In the genomic region with DNA sequence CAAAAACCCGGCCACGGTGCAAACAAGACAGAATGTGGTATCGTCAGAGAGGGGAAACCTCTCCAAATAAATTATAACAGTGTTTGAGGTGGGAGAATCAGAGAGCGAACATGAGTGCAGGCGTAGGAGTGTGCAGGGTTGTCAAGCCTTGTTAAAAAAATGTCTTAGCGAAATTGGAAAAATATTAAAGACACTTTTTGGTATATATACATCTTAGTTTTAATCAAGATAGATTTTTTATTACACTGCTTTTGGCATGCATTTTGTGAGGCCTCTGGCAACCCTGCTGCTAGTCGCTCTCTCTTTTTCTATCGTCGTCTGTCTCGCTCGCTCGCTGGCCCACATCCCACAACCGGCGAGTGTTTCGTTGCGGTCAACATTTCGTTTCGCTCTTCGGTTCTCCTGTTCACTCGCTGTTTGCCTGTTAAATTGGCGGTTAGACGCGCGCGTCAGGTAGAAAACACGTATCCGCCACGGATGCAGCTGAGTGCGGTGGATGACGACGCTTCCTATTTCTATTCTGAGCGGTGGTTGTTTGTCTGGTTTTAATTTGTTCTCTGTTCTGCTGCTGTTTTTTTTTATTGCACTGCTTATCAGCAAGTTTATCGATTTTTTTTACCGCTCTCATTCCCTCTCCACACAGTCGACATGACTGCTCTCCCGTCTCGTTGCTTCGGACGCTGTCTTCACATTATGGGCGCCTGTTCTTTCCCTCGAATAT, we compare ENCODE assay signal across 1 fruit fly cellular context.
TF ChIP-seq lines count a peak whose summit lies in the region.

No protein-coding gene starts in this region.

TF ChIP-seq in whole organism, embryonic, 481 proteins besides CTCF, POLR2A, EP300 and RAD21 (continued from another document and continues in another):
- TF ChIP-seq ab (GFP tag; optimal IDR thresholded peaks at IDR 0.05; lab: Kevin White, UChicago) (peak; percentile 98), Dek (tag; optimal IDR thresholded peaks at IDR 0.05; lab: Kevin White, UChicago) (peak; percentile 99), PHDP (tag; optimal IDR thresholded peaks at IDR 0.05; lab: Kevin White, UChicago) (peak; percentile 99), Neu2 (GFP tag; optimal IDR thresholded peaks at IDR 0.05; lab: Kevin White, UChicago; ENCODE audit: borderline replicate concordance) (peak; percentile 97), sens (GFP tag; lab: Kevin White, UChicago) (peak; percentile 100), Xbp1 (GFP tag; optimal IDR thresholded peaks at IDR 0.05; lab: Kevin White, UChicago) (peak; percentile 99), CG15696 (tag; optimal IDR thresholded peaks at IDR 0.05; lab: Kevin White, UChicago) (peak; percentile 100), bbx (GFP tag; IDR thresholded peaks at IDR 0.05; lab: Robert Waterston, UW; ENCODE audit: partially characterized antibody) (peak; percentile 23; the same call in 1 of the 2 replicates), CG13624 (GFP tag; optimal IDR thresholded peaks at IDR 0.05; lab: Kevin White, UChicago) (peak; percentile 100), Pdp1 (GFP tag; optimal IDR thresholded peaks at IDR 0.05; lab: Kevin White, UChicago) (peak; percentile 99), CG10431 (GFP tag; optimal IDR thresholded peaks at IDR 0.05; lab: Kevin White, UChicago) (peak; percentile 99), kah (GFP tag; optimal IDR thresholded peaks at IDR 0.05; lab: Kevin White, UChicago) (peak; percentile 96), pnt (GFP tag; optimal IDR thresholded peaks at IDR 0.05; lab: Kevin White, UChicago) (peak; percentile 99), CG1832 (GFP tag; optimal IDR thresholded peaks at IDR 0.05; lab: Kevin White, UChicago) (peak; percentile 93), CG14667 (GFP tag; IDR thresholded peaks at IDR 0.05; lab: Robert Waterston, UW) (peak; percentile 99), CG12744 (GFP tag; optimal IDR thresholded peaks at IDR 0.05; lab: Kevin White, UChicago) (peak; percentile 99), CG14860 (GFP tag; IDR thresholded peaks at IDR 0.05; lab: Robert Waterston, UW; ENCODE audit: partially characterized antibody) (peak; percentile 37; the same call in 1 of the 3 replicates), ken (GFP tag; IDR thresholded peaks at IDR 0.05; lab: Robert Waterston, UW) (peak; percentile 100), Awh (GFP tag; IDR thresholded peaks at IDR 0.05; lab: Robert Waterston, UW) (peak; percentile 100), slp2 (GFP tag; optimal IDR thresholded peaks at IDR 0.05; lab: Kevin White, UChicago) (peak; percentile 99), kni (GFP tag; optimal IDR thresholded peaks at IDR 0.05; lab: Kevin White, UChicago) (peak; percentile 100), unc-4 (GFP tag; IDR thresholded peaks at IDR 0.05; lab: Robert Waterston, UW; ENCODE audit: partially characterized antibody) (0 out of 2 replicates have a peak, but pooled peaks have one; percentile 35), CG31388 (GFP tag; optimal IDR thresholded peaks at IDR 0.05; lab: Kevin White, UChicago) (peak; percentile 99), hkb (optimal IDR thresholded peaks at IDR 0.05; lab: Kevin White, UChicago) (no peak), hkb (GFP tag; IDR thresholded peaks at IDR 0.05; lab: Robert Waterston, UW) (peak; percentile 100), CG12236 (GFP tag; optimal IDR thresholded peaks at IDR 0.05; lab: Kevin White, UChicago) (peak; percentile 99), Atf-2 (GFP tag; optimal IDR thresholded peaks at IDR 0.05; lab: Kevin White, UChicago) (peak; percentile 99), CG16813 (GFP tag; IDR thresholded peaks at IDR 0.05; lab: Robert Waterston, UW; ENCODE audit: partially characterized antibody) (peak; percentile 47; the same call in 2 of the 3 replicates), CG11085 (GFP tag; IDR thresholded peaks at IDR 0.05; lab: Robert Waterston, UW) (peak; percentile 99), Mrtf (GFP tag; IDR thresholded peaks at IDR 0.05; lab: Robert Waterston, UW) (peak; percentile 99), grn (GFP tag; optimal IDR thresholded peaks at IDR 0.05; lab: Kevin White, UChicago) (peak; percentile 94), CG1647 (GFP tag; optimal IDR thresholded peaks at IDR 0.05; lab: Kevin White, UChicago) (peak; percentile 99), ERR (GFP tag; optimal IDR thresholded peaks at IDR 0.05; lab: Kevin White, UChicago) (peak; percentile 99), dysf (GFP tag; IDR thresholded peaks at IDR 0.05; lab: Robert Waterston, UW) (peak; percentile 100), ro (GFP tag; IDR thresholded peaks at IDR 0.05; lab: Robert Waterston, UW) (peak; percentile 97), Max (GFP tag; optimal IDR thresholded peaks at IDR 0.05; lab: Kevin White, UChicago) (peak; percentile 99), Mad (GFP tag; optimal IDR thresholded peaks at IDR 0.05; lab: Kevin White, UChicago) (peak; percentile 99), CG33557 (GFP tag; optimal IDR thresholded peaks at IDR 0.05; lab: Kevin White, UChicago) (peak; percentile 100), en (GFP tag; optimal IDR thresholded peaks at IDR 0.05; lab: Kevin White, UChicago) (peak; percentile 99), exex (tag; optimal IDR thresholded peaks at IDR 0.05; lab: Kevin White, UChicago) (peak; percentile 98), E2f1 (GFP tag; IDR thresholded peaks at IDR 0.05; lab: Robert Waterston, UW) (peak; percentile 99), phol (tag; optimal IDR thresholded peaks at IDR 0.05; lab: Kevin White, UChicago) (peak; percentile 99), trem (tag; optimal IDR thresholded peaks at IDR 0.05; lab: Kevin White, UChicago) (peak; percentile 97), yki (optimal IDR thresholded peaks at IDR 0.05; lab: Kevin White, UChicago) (peak; percentile 4), CG13123 (GFP tag; optimal IDR thresholded peaks at IDR 0.05; lab: Kevin White, UChicago) (peak; percentile 99), MBD-R2 (GFP tag; IDR thresholded peaks at IDR 0.05; lab: Robert Waterston, UW) (peak; percentile 100), CG1603 (tag; optimal IDR thresholded peaks at IDR 0.05; lab: Kevin White, UChicago) (peak; percentile 99), CG17359 (tag; optimal IDR thresholded peaks at IDR 0.05; lab: Kevin White, UChicago) (peak; percentile 100), ftz-f1 (GFP tag; optimal IDR thresholded peaks at IDR 0.05; lab: Kevin White, UChicago) (peak; percentile 94), CG10565 (GFP tag; optimal IDR thresholded peaks at IDR 0.05; lab: Kevin White, UChicago) (peak; percentile 97), CG14710 (tag; optimal IDR thresholded peaks at IDR 0.05; lab: Kevin White, UChicago) (peak; percentile 98), CG10366 (GFP tag; IDR thresholded peaks at IDR 0.05; lab: Robert Waterston, UW) (peak; percentile 100), CG4282 (GFP tag; optimal IDR thresholded peaks at IDR 0.05; lab: Kevin White, UChicago) (peak; percentile 97), bab2 (GFP tag; optimal IDR thresholded peaks at IDR 0.05; lab: Kevin White, UChicago) (peak; percentile 99), CG8765 (GFP tag; IDR thresholded peaks at IDR 0.05; lab: Robert Waterston, UW) (peak; percentile 99), CG2116 (GFP tag; optimal IDR thresholded peaks at IDR 0.05; lab: Kevin White, UChicago) (peak; percentile 91), sob (GFP tag; IDR thresholded peaks at IDR 0.05; lab: Robert Waterston, UW) (peak; percentile 100), ase (GFP tag; IDR thresholded peaks at IDR 0.05; lab: Robert Waterston, UW) (peak; percentile 99), aop (GFP tag; IDR thresholded peaks at IDR 0.05; lab: Robert Waterston, UW) (peak; percentile 98), dmrt99B (tag; optimal IDR thresholded peaks at IDR 0.05; lab: Kevin White, UChicago) (peak; percentile 100), CG17829 (tag; optimal IDR thresholded peaks at IDR 0.05; lab: Kevin White, UChicago) (peak; percentile 100), CG31441 (GFP tag; IDR thresholded peaks at IDR 0.05; lab: Robert Waterston, UW) (peak; percentile 99), CG17328 (GFP tag; IDR thresholded peaks at IDR 0.05; lab: Robert Waterston, UW) (peak; percentile 100), NK7.1 (GFP tag; optimal IDR thresholded peaks at IDR 0.05; lab: Kevin White, UChicago) (peak; percentile 99), Oaz (GFP tag; IDR thresholded peaks at IDR 0.05; lab: Robert Waterston, UW) (peak; percentile 99), inv (GFP tag; IDR thresholded peaks at IDR 0.05; lab: Robert Waterston, UW; ENCODE audit: partially characterized antibody) (0 out of 2 replicates have a peak, but pooled peaks have one; percentile 26), Kr (GFP tag; optimal IDR thresholded peaks at IDR 0.05; lab: Kevin White, UChicago) (peak; percentile 97), CG6689 (GFP tag; IDR thresholded peaks at IDR 0.05; lab: Robert Waterston, UW) (peak; percentile 99), CG6175 (GFP tag; IDR thresholded peaks at IDR 0.05; lab: Robert Waterston, UW) (peak; percentile 99), CG4424 (GFP tag; optimal IDR thresholded peaks at IDR 0.05; lab: Kevin White, UChicago) (peak; percentile 100), wek (GFP tag; optimal IDR thresholded peaks at IDR 0.05; lab: Kevin White, UChicago) (peak; percentile 95), CG34422 (GFP tag; IDR thresholded peaks at IDR 0.05; lab: Robert Waterston, UW) (peak; percentile 100), CG11695 (GFP tag; IDR thresholded peaks at IDR 0.05; lab: Robert Waterston, UW) (peak; percentile 99), Fer2 (tag; optimal IDR thresholded peaks at IDR 0.05; lab: Kevin White, UChicago) (peak; percentile 99), NC2α (GFP tag; optimal IDR thresholded peaks at IDR 0.05; lab: Kevin White, UChicago) (peak; percentile 99), az2 (GFP tag; optimal IDR thresholded peaks at IDR 0.05; lab: Kevin White, UChicago) (peak; percentile 100), Med (GFP tag; lab: Kevin White, UChicago) (peak; percentile 100), lola (GFP tag; optimal IDR thresholded peaks at IDR 0.05; lab: Kevin White, UChicago) (peak in 1 of 3 experiments; percentile 99), Hand (GFP tag; optimal IDR thresholded peaks at IDR 0.05; lab: Kevin White, UChicago) (peak; percentile 100), ind (GFP tag; optimal IDR thresholded peaks at IDR 0.05; lab: Kevin White, UChicago) (peak; percentile 99), CG42726 (GFP tag; IDR thresholded peaks at IDR 0.05; lab: Robert Waterston, UW; ENCODE audit: partially characterized antibody) (no peak), CG7745 (tag; optimal IDR thresholded peaks at IDR 0.05; lab: Kevin White, UChicago) (peak; percentile 94), CG13424 (tag; optimal IDR thresholded peaks at IDR 0.05; lab: Kevin White, UChicago) (peak; percentile 100), trh (GFP tag; optimal IDR thresholded peaks at IDR 0.05; lab: Kevin White, UChicago) (peak; percentile 99), onecut (GFP tag; IDR thresholded peaks at IDR 0.05; lab: Robert Waterston, UW) (peak; percentile 99), CG12391 (tag; optimal IDR thresholded peaks at IDR 0.05; lab: Kevin White, UChicago) (peak; percentile 100), hb (GFP tag; IDR thresholded peaks at IDR 0.05; lab: Robert Waterston, UW; ENCODE audit: partially characterized antibody) (0 out of 3 replicates have a peak, but pooled peaks have one; percentile 37), nerfin-2 (GFP tag; IDR thresholded peaks at IDR 0.05; lab: Robert Waterston, UW; ENCODE audit: partially characterized antibody) (no peak), da (GFP tag; optimal IDR thresholded peaks at IDR 0.05; lab: Kevin White, UChicago) (peak; percentile 98), CG14050 (GFP tag; IDR thresholded peaks at IDR 0.05; lab: Robert Waterston, UW) (peak; percentile 99), Eip74EF (GFP tag; optimal IDR thresholded peaks at IDR 0.05; lab: Kevin White, UChicago) (peak in 1 of 2 experiments; percentile 98), CG7372 (GFP tag; IDR thresholded peaks at IDR 0.05; lab: Robert Waterston, UW) (peak; percentile 99), eyg (GFP tag; optimal IDR thresholded peaks at IDR 0.05; lab: Kevin White, UChicago) (peak; percentile 98), vnd (GFP tag; IDR thresholded peaks at IDR 0.05; lab: Robert Waterston, UW; ENCODE audit: partially characterized antibody) (no peak), B-H2 (GFP tag; optimal IDR thresholded peaks at IDR 0.05; lab: Kevin White, UChicago) (peak; percentile 100), Vsx1 (GFP tag; optimal IDR thresholded peaks at IDR 0.05; lab: Kevin White, UChicago) (peak; percentile 98), CG12769 (tag; optimal IDR thresholded peaks at IDR 0.05; lab: Kevin White, UChicago) (peak; percentile 100), nmo (GFP tag; optimal IDR thresholded peaks at IDR 0.05; lab: Kevin White, UChicago) (peak; percentile 99), zen (tag; optimal IDR thresholded peaks at IDR 0.05; lab: Kevin White, UChicago) (peak; percentile 99), Sin3A (optimal IDR thresholded peaks at IDR 0.05; lab: Kevin White, UChicago) (no peak), chif (GFP tag; optimal IDR thresholded peaks at IDR 0.05; lab: Kevin White, UChicago) (peak; percentile 99), Meics (GFP tag; optimal IDR thresholded peaks at IDR 0.05; lab: Kevin White, UChicago) (peak; percentile 99), CG12155 (GFP tag; optimal IDR thresholded peaks at IDR 0.05; lab: Kevin White, UChicago) (peak; percentile 99), fd64A (GFP tag; optimal IDR thresholded peaks at IDR 0.05; lab: Kevin White, UChicago) (peak; percentile 99), Usf (GFP tag; optimal IDR thresholded peaks at IDR 0.05; lab: Kevin White, UChicago) (peak; percentile 99), lilli (GFP tag; optimal IDR thresholded peaks at IDR 0.05; lab: Kevin White, UChicago) (peak; percentile 100), run (tag; optimal IDR thresholded peaks at IDR 0.05; lab: Kevin White, UChicago) (peak; percentile 99), Ptx1 (GFP tag; IDR thresholded peaks at IDR 0.05; lab: Robert Waterston, UW) (peak; percentile 100), gsb-n (tag; optimal IDR thresholded peaks at IDR 0.05; lab: Kevin White, UChicago) (peak; percentile 100), ATbp (GFP tag; optimal IDR thresholded peaks at IDR 0.05; lab: Kevin White, UChicago) (peak; percentile 100), CG10321 (GFP tag; IDR thresholded peaks at IDR 0.05; lab: Robert Waterston, UW) (peak; percentile 88), Dip2 (GFP tag; IDR thresholded peaks at IDR 0.05; lab: Robert Waterston, UW) (peak; percentile 77), cas (GFP tag; IDR thresholded peaks at IDR 0.05; lab: Robert Waterston, UW) (peak; percentile 99), CG2889 (GFP tag; IDR thresholded peaks at IDR 0.05; lab: Robert Waterston, UW) (peak; percentile 99), br (optimal IDR thresholded peaks at IDR 0.05; lab: Kevin White, UChicago) (no peak), al (GFP tag; IDR thresholded peaks at IDR 0.05; lab: Robert Waterston, UW) (peak; percentile 99), crc (GFP tag; optimal IDR thresholded peaks at IDR 0.05; lab: Kevin White, UChicago) (peak; percentile 99), lov (optimal IDR thresholded peaks at IDR 0.05; lab: Kevin White, UChicago) (no peak), lov (GFP tag; IDR thresholded peaks at IDR 0.05; lab: Robert Waterston, UW) (peak; percentile 100), CG17568 (GFP tag; optimal IDR thresholded peaks at IDR 0.05; lab: Kevin White, UChicago) (peak; percentile 98)
